Worm (Caenorhabditis elegans): Measurements from ENCODE around the gene F10B5.3.
A peak's percentile ranks its signal among the peaks of the same experiment; 100 is the strongest.

The F10B5.3 gene

ce11 chrII:8112063-8112462, 37.8 kb downstream of the F10B5.3 start, which contains the start of gene lron-4:
TSS of gene lron-4 (minus strand) at chrII:8112163.
- TF ChIP-seq let-607 (tag; optimal IDR thresholded peaks at IDR 0.05) (no peak), him-1 (tag; optimal IDR thresholded peaks at IDR 0.05) (no peak)

ce11 chrII:8106921-8107695, 42.7 kb downstream of the F10B5.3 start, which contains the start of the genes chst-1 and C41C4.9:
TSS of gene chst-1 (minus strand) at chrII:8106971.
TSS of gene C41C4.9 (plus strand) at chrII:8107645.
- TF ChIP-seq ztf-22 (GFP tag; optimal IDR thresholded peaks at IDR 0.05) (peak; percentile 91), snpc-1.3 (tag; optimal IDR thresholded peaks at IDR 0.05; ENCODE audit: insufficient read depth) (peak; percentile 92), snpc-3.4 (tag; optimal IDR thresholded peaks at IDR 0.05) (peak; percentile 76), nfya-2 (GFP tag; IDR thresholded peaks at IDR 0.05) (no peak), athp-1 (tag; optimal IDR thresholded peaks at IDR 0.05) (no peak), lsy-27 (tag; optimal IDR thresholded peaks at IDR 0.05; ENCODE audit: borderline replicate concordance, insufficient read depth) (peak; percentile 8), nhr-80 (tag; optimal IDR thresholded peaks at IDR 0.05) (peak; percentile 75), atf-7 (tag; optimal IDR thresholded peaks at IDR 0.05) (peak; percentile 91), ZK185.1 (tag; optimal IDR thresholded peaks at IDR 0.05; ENCODE audit: poor library complexity, severe bottlenecking) (peak; percentile 80), rcor-1 (GFP tag; IDR thresholded peaks at IDR 0.05) (peak; percentile 75), B0035.1 (tag; optimal IDR thresholded peaks at IDR 0.05) (peak; percentile 46), let-607 (tag; optimal IDR thresholded peaks at IDR 0.05) (peak; percentile 52 to 68), ztf-26 (tag; optimal IDR thresholded peaks at IDR 0.05) (peak; percentile 88), F49E8.2 (tag; optimal IDR thresholded peaks at IDR 0.05; ENCODE audit: insufficient read depth) (peak; percentile 41), ztf-18 (tag; optimal IDR thresholded peaks at IDR 0.05) (peak; percentile 87), nhr-179 (tag; optimal IDR thresholded peaks at IDR 0.05) (peak; percentile 67), pha-4 (tag; optimal IDR thresholded peaks at IDR 0.05) (no peak), nfyb-1 (GFP tag; IDR thresholded peaks at IDR 0.05) (peak; percentile 91), B0261.1 (tag; optimal IDR thresholded peaks at IDR 0.05) (peak; percentile 86), ztf-6 (GFP tag; IDR thresholded peaks at IDR 0.05) (peak; percentile 29; the same call in 1 of the 2 replicates), F57C9.4 (tag; optimal IDR thresholded peaks at IDR 0.05) (peak; percentile 49), tbp1 (GFP tag; optimal IDR thresholded peaks at IDR 0.05) (peak; percentile 96), attf-6 (GFP tag; IDR thresholded peaks at IDR 0.05) (peak; percentile 51; the same call in 1 of the 2 replicates), ceh-27 (GFP tag; optimal IDR thresholded peaks at IDR 0.05) (peak; percentile 88), ceh-58 (GFP tag; IDR thresholded peaks at IDR 0.05) (no peak), repo-1 (tag; optimal IDR thresholded peaks at IDR 0.05) (peak; percentile 78), Y53G8AR.9 (GFP tag; conservative IDR thresholded peaks at IDR 0.05) (0 out of 2 replicates have a peak, but pooled peaks have one; percentile 32), rpc-1 (optimal IDR thresholded peaks at IDR 0.05) (peak; percentile 94), rpc-1 (tag; optimal IDR thresholded peaks at IDR 0.05) (peak; percentile 97), him-1 (tag; optimal IDR thresholded peaks at IDR 0.05) (peak; percentile 92), hmg-20 (GFP tag; IDR thresholded peaks at IDR 0.05) (peak; percentile 75), ceh-100 (GFP tag; IDR thresholded peaks at IDR 0.05) (peak; percentile 75), F39B2.1 (GFP tag; IDR thresholded peaks at IDR 0.05) (peak; percentile 58; the same call in 1 of the 2 replicates), nhr-90 (tag; optimal IDR thresholded peaks at IDR 0.05) (peak; percentile 96), die-1 (tag; optimal IDR thresholded peaks at IDR 0.05) (peak; percentile 96), mes-4 (tag; optimal IDR thresholded peaks at IDR 0.05) (peak; percentile 68), sdz-38 (tag; optimal IDR thresholded peaks at IDR 0.05) (no peak), ceh-79 (tag; optimal IDR thresholded peaks at IDR 0.05) (peak; percentile 92), cebp-1 (GFP tag; IDR thresholded peaks at IDR 0.05) (peak; percentile 23; the same call in 1 of the 2 replicates), cebp-1 (tag; optimal IDR thresholded peaks at IDR 0.05) (no peak), hlh-26 (GFP tag; conservative IDR thresholded peaks at IDR 0.05) (no peak), mcd-1 (GFP tag; IDR thresholded peaks at IDR 0.05) (no peak), C17E4.6 (GFP tag; IDR thresholded peaks at IDR 0.05) (no peak; the same call in 1 of the 2 replicates), ets-4 (GFP tag; optimal IDR thresholded peaks at IDR 0.05) (peak; percentile 91)

Data from whole organism, young adult.